Worm (Caenorhabditis elegans): Measurements from ENCODE around the gene C17H12.11.

Gene C17H12.11

ce11 chrIV:6785151-6785550, 17.0 kb upstream of the C17H12.11 start, which contains the start of gene dyci-1:
TSS of gene dyci-1 (minus strand) at chrIV:6785272.
- no peak for TF ChIP-seq cog-1 (tag; optimal IDR thresholded peaks at IDR 0.05)
- TF ChIP-seq ztf-29 (GFP tag; IDR thresholded peaks at IDR 0.05), result no peak
- no peak for TF ChIP-seq flt-1 (GFP tag; IDR thresholded peaks at IDR 0.05)
- no peak for TF ChIP-seq T22C8.4 (GFP tag; IDR thresholded peaks at IDR 0.05)
- no peak for TF ChIP-seq klf-2 (GFP tag; conservative IDR thresholded peaks at IDR 0.05)
- TF ChIP-seq tab-1 (GFP tag; IDR thresholded peaks at IDR 0.05), result no peak
- TF ChIP-seq med-1 (GFP tag; optimal IDR thresholded peaks at IDR 0.05; ENCODE audit: insufficient read depth), result no peak

ce11 chrIV:6785873-6786272, 16.3 kb upstream of the C17H12.11 start:
- TF ChIP-seq ztf-23 (GFP tag; IDR thresholded peaks at IDR 0.05), result no peak
- no peak for TF ChIP-seq ztf-29 (GFP tag; IDR thresholded peaks at IDR 0.05)
- no peak for TF ChIP-seq flt-1 (GFP tag; IDR thresholded peaks at IDR 0.05)
- TF ChIP-seq ref-1 (GFP tag; conservative IDR thresholded peaks at IDR 0.05), result no peak
- no peak for TF ChIP-seq med-1 (GFP tag; optimal IDR thresholded peaks at IDR 0.05; ENCODE audit: insufficient read depth)
- TF ChIP-seq T22C8.4 (GFP tag; IDR thresholded peaks at IDR 0.05), result no peak
- no peak for TF ChIP-seq tab-1 (GFP tag; IDR thresholded peaks at IDR 0.05)
- TF ChIP-seq klf-2 (GFP tag; conservative IDR thresholded peaks at IDR 0.05), result no peak
- TF ChIP-seq cog-1 (tag; optimal IDR thresholded peaks at IDR 0.05), result no peak

- no peak for TF ChIP-seq T22C8.4 (GFP tag; IDR thresholded peaks at IDR 0.05)
- TF ChIP-seq med-1 (GFP tag; optimal IDR thresholded peaks at IDR 0.05; ENCODE audit: insufficient read depth), result no peak
- TF ChIP-seq flt-1 (GFP tag; IDR thresholded peaks at IDR 0.05), result no peak
- TF ChIP-seq ztf-29 (GFP tag; IDR thresholded peaks at IDR 0.05), result no peak
- TF ChIP-seq ref-1 (GFP tag; conservative IDR thresholded peaks at IDR 0.05), result no peak
- TF ChIP-seq cog-1 (tag; optimal IDR thresholded peaks at IDR 0.05), result no peak
- no peak for TF ChIP-seq ztf-23 (GFP tag; IDR thresholded peaks at IDR 0.05)
- no peak for TF ChIP-seq klf-2 (GFP tag; conservative IDR thresholded peaks at IDR 0.05)
- TF ChIP-seq tab-1 (GFP tag; IDR thresholded peaks at IDR 0.05), result no peak
Observed at ce11 chrIV:6789950-6790349, 12.2 kb upstream of the C17H12.11 start.

- no peak for TF ChIP-seq ref-1 (GFP tag; conservative IDR thresholded peaks at IDR 0.05)
- peak; percentile 84 for TF ChIP-seq cog-1 (tag; optimal IDR thresholded peaks at IDR 0.05)
- TF ChIP-seq ztf-29 (GFP tag; IDR thresholded peaks at IDR 0.05), result no peak
- no peak for TF ChIP-seq T22C8.4 (GFP tag; IDR thresholded peaks at IDR 0.05)
- TF ChIP-seq klf-2 (GFP tag; conservative IDR thresholded peaks at IDR 0.05), result no peak
Observed at ce11 chrIV:6790438-6791124, 11.6 kb upstream of the C17H12.11 start, which contains the start of the genes C17H12.2 and vha-8. TSS of gene C17H12.2 (minus strand) at chrIV:6790488. TSS of gene vha-8 (plus strand) at chrIV:6791074.

- TF ChIP-seq ztf-29 (GFP tag; IDR thresholded peaks at IDR 0.05) (no peak), ref-1 (GFP tag; conservative IDR thresholded peaks at IDR 0.05) (no peak), ztf-23 (GFP tag; IDR thresholded peaks at IDR 0.05) (no peak), T22C8.4 (GFP tag; IDR thresholded peaks at IDR 0.05) (no peak), flt-1 (GFP tag; IDR thresholded peaks at IDR 0.05) (no peak), cog-1 (tag; optimal IDR thresholded peaks at IDR 0.05) (no peak), med-1 (GFP tag; optimal IDR thresholded peaks at IDR 0.05; ENCODE audit: insufficient read depth) (no peak)
Observed at ce11 chrIV:6792380-6793309, 9.5 kb upstream of the C17H12.11 start.

ce11 chrIV:6793310-6793966, 8.7 kb upstream of the C17H12.11 start:
- TF ChIP-seq tab-1 (GFP tag; IDR thresholded peaks at IDR 0.05) (no peak), klf-2 (GFP tag; conservative IDR thresholded peaks at IDR 0.05) (no peak), cog-1 (tag; optimal IDR thresholded peaks at IDR 0.05) (no peak), ztf-23 (GFP tag; IDR thresholded peaks at IDR 0.05) (no peak), T22C8.4 (GFP tag; IDR thresholded peaks at IDR 0.05) (no peak)

- TF ChIP-seq ref-1 (GFP tag; conservative IDR thresholded peaks at IDR 0.05) (no peak), med-1 (GFP tag; optimal IDR thresholded peaks at IDR 0.05; ENCODE audit: insufficient read depth) (no peak)
Observed at ce11 chrIV:6795529-6795928, 6.7 kb upstream of the C17H12.11 start, which contains the start of the genes C17H12.3 and C17H12.12. TSS of gene C17H12.3 (minus strand) at chrIV:6795629. TSS of gene C17H12.12 (plus strand) at chrIV:6795924.

ce11 chrIV:6803294-6803693, 1.1 kb downstream of the C17H12.11 start:
- TF ChIP-seq T22C8.4 (GFP tag; IDR thresholded peaks at IDR 0.05) (no peak), cog-1 (tag; optimal IDR thresholded peaks at IDR 0.05) (no peak), ztf-29 (GFP tag; IDR thresholded peaks at IDR 0.05) (no peak), flt-1 (GFP tag; IDR thresholded peaks at IDR 0.05) (no peak), ztf-23 (GFP tag; IDR thresholded peaks at IDR 0.05) (no peak)

- TF ChIP-seq cog-1 (tag; optimal IDR thresholded peaks at IDR 0.05) (no peak), T22C8.4 (GFP tag; IDR thresholded peaks at IDR 0.05) (no peak), med-1 (GFP tag; optimal IDR thresholded peaks at IDR 0.05; ENCODE audit: insufficient read depth) (no peak), ref-1 (GFP tag; conservative IDR thresholded peaks at IDR 0.05) (no peak), ztf-29 (GFP tag; IDR thresholded peaks at IDR 0.05) (no peak), klf-2 (GFP tag; conservative IDR thresholded peaks at IDR 0.05) (no peak), flt-1 (GFP tag; IDR thresholded peaks at IDR 0.05) (no peak), tab-1 (GFP tag; IDR thresholded peaks at IDR 0.05) (no peak), ztf-23 (GFP tag; IDR thresholded peaks at IDR 0.05) (no peak)
Observed at ce11 chrIV:6803805-6804344, 1.7 kb downstream of the C17H12.11 start.

Measured in whole organism, midembryonic.